Worm (Caenorhabditis elegans) whole organism, young adult: ENCODE measurements around the gene Y9C9A.8.
A peak's percentile ranks its signal among the peaks of the same experiment; 100 is the strongest.

ENCODE experiments used
- B0035.1 ChIP-seq: sonication (generic microtip); optimal IDR thresholded peaks from 2 replicates; lab custom pipeline; 2016; ENCODE audit warnings: missing genetic modification characterization, mild to moderate bottlenecking, missing compliant biosample characterization, missing genotype, missing genetic modification reagents
- C06A6.2 ChIP-seq: fragments of 200-800 bp; sonication (Bioruptor generic); conservative IDR thresholded peaks from 2 replicates; pipeline ENCODE4 v1.3.6; 2022; ENCODE audit warnings: missing genetic modification characterization, missing compliant biosample characterization
- F22D6.2 ChIP-seq: sonication (generic microtip); optimal IDR thresholded peaks from 2 replicates; lab custom pipeline; 2016; ENCODE audit warnings: mild to moderate bottlenecking, missing genetic modification characterization, missing compliant biosample characterization
- F33H1.4 ChIP-seq: fragments of 200-800 bp; sonication (Bioruptor generic); IDR thresholded peaks from 2 replicates; pipeline ENCODE4 v1.3.6; 2022; ENCODE audit warnings: missing genetic modification reagents, missing genetic modification characterization, missing compliant biosample characterization
- F39B2.1 ChIP-seq: fragments of 200-800 bp; sonication (Bioruptor generic); IDR thresholded peaks from 2 replicates; pipeline ENCODE4 v1.3.6; 2022; ENCODE audit warnings: missing genetic modification reagents, missing genetic modification characterization, missing compliant biosample characterization
- F52B5.7 ChIP-seq: sonication (generic microtip); optimal IDR thresholded peaks from 2 replicates; lab custom pipeline; 2016; ENCODE audit warnings: mild to moderate bottlenecking, missing genetic modification characterization, missing compliant biosample characterization
- K11D2.4 ChIP-seq: fragments of 200-800 bp; sonication (Bioruptor generic); IDR thresholded peaks from 2 replicates; pipeline ENCODE4 v1.3.6; 2022; ENCODE audit warnings: missing genetic modification reagents, missing genetic modification characterization, missing compliant biosample characterization
- T07F8.4 ChIP-seq: sonication (generic microtip); optimal IDR thresholded peaks from 2 replicates; lab custom pipeline; 2016; ENCODE audit warnings: mild to moderate bottlenecking, missing genetic modification characterization, moderate library complexity, missing compliant biosample characterization
- Y53F4B.3 ChIP-seq: fragments of 200-800 bp; sonication (Bioruptor generic); IDR thresholded peaks from 2 replicates; pipeline ENCODE4 v1.3.6; 2022; ENCODE audit warnings: missing genetic modification reagents, missing genetic modification characterization, missing compliant biosample characterization
- Y67H2A.10 ChIP-seq: fragments of 200-800 bp; sonication (Bioruptor generic); conservative IDR thresholded peaks from 2 replicates; pipeline ENCODE4 v1.3.6; 2022; ENCODE audit warnings: missing genetic modification reagents, missing genetic modification characterization, missing compliant biosample characterization
- akir-1 ChIP-seq: fragments of 200-800 bp; sonication (Bioruptor generic); optimal IDR thresholded peaks from 2 replicates; lab custom pipeline; 2018; ENCODE audit warnings: mild to moderate bottlenecking, missing genetic modification characterization, moderate library complexity, missing compliant biosample characterization
- athp-1 ChIP-seq: sonication (generic microtip); optimal IDR thresholded peaks from 2 replicates; lab custom pipeline; 2017; ENCODE audit warnings: mild to moderate bottlenecking, missing genetic modification characterization, missing compliant biosample characterization
- attf-6 ChIP-seq: fragments of 200-800 bp; sonication (Bioruptor generic); IDR thresholded peaks from 2 replicates; pipeline ENCODE4 v1.3.6; 2022; ENCODE audit warnings: missing genetic modification reagents, missing genetic modification characterization, missing compliant biosample characterization
- bed-2 ChIP-seq: fragments of 200-800 bp; sonication (Bioruptor generic); IDR thresholded peaks from 2 replicates; pipeline ENCODE4 v1.3.6; 2022; ENCODE audit warnings: missing genetic modification reagents, missing genetic modification characterization, missing compliant biosample characterization
- ceh-100 ChIP-seq: fragments of 200-800 bp; sonication (Bioruptor generic); IDR thresholded peaks from 2 replicates; pipeline ENCODE4 v1.3.6; 2022; ENCODE audit warnings: missing genetic modification reagents, missing genetic modification characterization, missing compliant biosample characterization
- ceh-40 ChIP-seq: fragments of 200-800 bp; sonication (Bioruptor generic); IDR thresholded peaks from 2 replicates; pipeline ENCODE4 v1.3.6; 2022; ENCODE audit warnings: missing genetic modification characterization, missing compliant biosample characterization
- ceh-79 ChIP-seq: sonication (generic microtip); optimal IDR thresholded peaks from 2 replicates; lab custom pipeline; 2017; ENCODE audit warnings: mild to moderate bottlenecking, missing genetic modification characterization, missing compliant biosample characterization
- die-1 ChIP-seq: sonication (generic microtip); optimal IDR thresholded peaks from 2 replicates; lab custom pipeline; 2016; ENCODE audit warnings: missing genotype, mild to moderate bottlenecking, missing genetic modification characterization, missing compliant biosample characterization
- dpff-1 ChIP-seq: sonication (generic microtip); optimal IDR thresholded peaks from 2 replicates; lab custom pipeline; 2017; ENCODE audit warnings: mild to moderate bottlenecking, missing genetic modification characterization, missing compliant biosample characterization
- dpl-1 ChIP-seq: fragments of 150-350 bp; optimal IDR thresholded peaks from 2 replicates; lab custom pipeline; 2014; ENCODE audit warnings: missing biosample characterization, missing genetic modification reagents, missing genetic modification characterization
- ekl-4 ChIP-seq: fragments of 200-800 bp; sonication (Bioruptor generic); IDR thresholded peaks from 2 replicates; pipeline ENCODE4 v1.3.6; 2022; ENCODE audit warnings: missing genetic modification reagents, missing genetic modification characterization, missing compliant biosample characterization
- ets-4 ChIP-seq: fragments of 200-800 bp; sonication (Bioruptor generic); optimal IDR thresholded peaks from 2 replicates; lab custom pipeline; 2018; ENCODE audit warnings: mild to moderate bottlenecking, missing genetic modification characterization, missing compliant biosample characterization
- fkh-3 ChIP-seq: sonication (generic microtip); optimal IDR thresholded peaks from 2 replicates; lab custom pipeline; 2016; ENCODE audit warnings: mild to moderate bottlenecking, missing genetic modification characterization, missing compliant biosample characterization
- hmg-20 ChIP-seq: fragments of 200-800 bp; sonication (Bioruptor generic); IDR thresholded peaks from 2 replicates; pipeline ENCODE4 v1.3.6; 2022; ENCODE audit warnings: missing genetic modification reagents, missing genetic modification characterization, missing compliant biosample characterization
- hsf-1 ChIP-seq: fragments of 200-800 bp; sonication (Bioruptor generic); IDR thresholded peaks from 2 replicates; pipeline ENCODE4 v1.3.6; 2022; ENCODE audit warnings: missing genetic modification reagents, missing genetic modification characterization, missing compliant biosample characterization
- let-526 ChIP-seq: fragments of 200-800 bp; sonication (Bioruptor generic); IDR thresholded peaks from 2 replicates; pipeline ENCODE4 v1.3.6; 2022; ENCODE audit warnings: missing genetic modification reagents, missing genetic modification characterization, missing compliant biosample characterization
- let-607 ChIP-seq, 2 experiments: fragments of 200-800 bp in 1 of 2; sonication (Bioruptor generic) in 1 of 2; sonication (generic microtip) in 1 of 2; optimal IDR thresholded peaks; 2 replicates each; lab custom pipeline; 2016 to 2018; ENCODE audit warnings: mild to moderate bottlenecking in 2 of 2, missing compliant biosample characterization in 2 of 2, missing genetic modification characterization in 2 of 2, moderate library complexity in 2 of 2, missing genotype in 1 of 2
- lin-54 ChIP-seq: fragments of 200-800 bp; sonication (Bioruptor generic); optimal IDR thresholded peaks from 2 replicates; lab custom pipeline; 2018; ENCODE audit warnings: mild to moderate bottlenecking, missing genetic modification characterization, missing compliant biosample characterization
- mes-4 ChIP-seq: sonication (generic microtip); optimal IDR thresholded peaks from 2 replicates; lab custom pipeline; 2016; ENCODE audit warnings: missing genotype, missing genetic modification characterization, missing compliant biosample characterization
- mxl-1 ChIP-seq: sonication (generic microtip); optimal IDR thresholded peaks from 2 replicates; lab custom pipeline; 2016; ENCODE audit warnings: missing genetic modification characterization, missing compliant biosample characterization
- nfya-2 ChIP-seq: fragments of 200-800 bp; sonication (Bioruptor generic); IDR thresholded peaks from 2 replicates; pipeline ENCODE4 v1.3.6; 2022; ENCODE audit warnings: missing genetic modification reagents, missing genetic modification characterization, missing compliant biosample characterization
- nhr-179 ChIP-seq: sonication (generic microtip); optimal IDR thresholded peaks from 2 replicates; lab custom pipeline; 2016; ENCODE audit warnings: mild to moderate bottlenecking, missing genetic modification characterization, missing compliant biosample characterization
- pbrm-1 ChIP-seq: fragments of 200-800 bp; sonication (Bioruptor generic); IDR thresholded peaks from 2 replicates; pipeline ENCODE4 v1.3.6; 2022; ENCODE audit warnings: missing genetic modification reagents, missing genetic modification characterization, missing compliant biosample characterization
- pha-4 ChIP-seq: fragments of 150-350 bp; sonication (generic microtip); optimal IDR thresholded peaks from 2 replicates; lab custom pipeline; 2014; ENCODE audit warnings: missing biosample characterization, missing genetic modification reagents, missing genetic modification characterization
- sea-2 ChIP-seq: fragments of 200-800 bp; sonication (Bioruptor generic); IDR thresholded peaks from 2 replicates; pipeline ENCODE4 v1.3.6; 2022; ENCODE audit warnings: missing genetic modification characterization, missing compliant biosample characterization
- snpc-1.3 ChIP-seq: sonication (generic microtip); optimal IDR thresholded peaks from 2 replicates; lab custom pipeline; 2017; ENCODE audit warnings: missing genetic modification characterization, mild to moderate bottlenecking, missing compliant biosample characterization, antibody characterized with exemption, moderate library complexity, missing genotype, missing genetic modification reagents; ENCODE audit not compliant: insufficient read depth
- snpc-4 ChIP-seq, 5 experiments: fragments of 150-350 bp in 1 of 5; sonication (generic microtip) in 4 of 5; optimal IDR thresholded peaks; 2 replicates each; lab custom pipeline; 2014 to 2018; ENCODE audit warnings: missing genetic modification characterization in 5 of 5, missing biosample characterization in 3 of 5, antibody characterized with exemption in 2 of 5, mild to moderate bottlenecking in 2 of 5, missing compliant biosample characterization in 2 of 5, missing genotype in 2 of 5, moderate library complexity in 2 of 5, missing genetic modification reagents in 1 of 5
- tlf-1 ChIP-seq: fragments of 200-800 bp; sonication (Bioruptor generic); optimal IDR thresholded peaks from 2 replicates; lab custom pipeline; 2018; ENCODE audit warnings: mild to moderate bottlenecking, missing genetic modification characterization, missing compliant biosample characterization
- xnd-1 ChIP-seq: sonication (generic microtip); optimal IDR thresholded peaks from 2 replicates; lab custom pipeline; 2016; ENCODE audit warnings: missing genotype, missing genetic modification reagents, missing genetic modification characterization, missing compliant biosample characterization
- ztf-25 ChIP-seq: fragments of 200-800 bp; sonication (Bioruptor generic); IDR thresholded peaks from 2 replicates; pipeline ENCODE4 v1.3.6; 2022; ENCODE audit warnings: missing genetic modification reagents, missing genetic modification characterization, missing compliant biosample characterization

The Y9C9A.8 gene

DNA sequence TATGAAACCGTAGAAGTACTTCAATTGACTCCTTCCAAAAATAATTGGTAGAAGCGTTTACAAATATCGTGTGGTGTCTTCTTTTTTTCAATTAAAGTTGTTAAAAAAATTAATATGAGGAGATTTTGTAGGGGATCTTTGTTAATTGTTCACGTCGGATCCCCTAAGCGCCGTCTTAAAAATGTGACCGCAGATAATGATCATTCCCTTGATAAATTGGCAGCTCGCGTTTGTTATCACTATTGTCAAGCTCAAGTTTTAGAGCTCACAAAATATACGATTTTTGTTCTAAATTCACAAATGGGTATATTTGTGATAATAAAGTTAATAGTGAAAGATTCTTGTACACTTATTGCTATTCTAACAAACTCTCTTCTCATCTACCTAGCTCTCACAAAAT, 21.1 kb upstream of the Y9C9A.8 start, which contains the start of gene str-159:
Gene str-159 (plus strand): TSS at position 301 of the 400 bp plus-strand sequence.
- no peak for TF ChIP-seq F33H1.4
- TF ChIP-seq fkh-3 (tag; lab: Kevin White, UChicago) = no peak
- no peak for TF ChIP-seq nhr-179 (tag; lab: Kevin White, UChicago)
- no peak for TF ChIP-seq sea-2 (GFP tag; lab: Robert Waterston, UW)
- TF ChIP-seq pbrm-1 (GFP tag; lab: Robert Waterston, UW) = no peak
- TF ChIP-seq mes-4 = no peak
- no peak for TF ChIP-seq pha-4
- TF ChIP-seq attf-6 (GFP tag; lab: Robert Waterston, UW) = no peak
- no peak for TF ChIP-seq B0035.1 (tag; lab: Kevin White, UChicago)
- no peak for TF ChIP-seq ceh-79
- no peak for TF ChIP-seq bed-2 (GFP tag; lab: Robert Waterston, UW)
- TF ChIP-seq snpc-4 (GFP tag; optimal IDR thresholded peaks at IDR 0.05; lab: Kevin White, UChicago) = no peak
- TF ChIP-seq snpc-4 (tag; optimal IDR thresholded peaks at IDR 0.05; lab: Kevin White, UChicago) = no peak
- TF ChIP-seq ztf-25 (GFP tag; lab: Robert Waterston, UW) = no peak
- no peak for TF ChIP-seq tlf-1
- TF ChIP-seq akir-1 (GFP tag; lab: Kevin White, UChicago) = no peak
- TF ChIP-seq lin-54 (GFP tag; lab: Kevin White, UChicago) = no peak
- no peak for TF ChIP-seq F22D6.2 (tag; lab: Kevin White, UChicago)
- TF ChIP-seq snpc-1.3 (tag; lab: Kevin White, UChicago) = no peak
- no peak for TF ChIP-seq dpff-1 (tag; lab: Kevin White, UChicago)
- TF ChIP-seq, all 124 proteins: peak for 0

DNA sequence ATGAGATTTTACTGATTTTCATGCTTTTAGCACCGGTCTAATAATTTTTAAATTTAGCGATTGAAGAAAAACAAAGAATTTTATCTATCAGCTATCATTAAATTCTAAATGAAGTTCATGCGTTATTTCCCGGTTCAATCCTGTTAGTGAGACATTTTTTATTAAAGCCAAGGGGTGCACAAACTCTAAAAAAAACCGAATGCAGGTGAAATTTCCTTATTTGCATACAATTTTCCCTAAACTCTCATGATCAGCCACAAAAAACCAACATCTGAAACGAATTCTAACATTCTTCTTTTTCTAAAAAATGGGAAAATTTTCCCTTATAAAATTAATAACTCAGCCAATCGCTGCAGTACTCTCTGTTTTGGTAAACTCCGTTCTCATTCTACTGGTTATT, 17.1 kb upstream of the Y9C9A.8 start, which contains the start of gene str-156:
Gene str-156 (plus strand): TSS at position 301 of the 400 bp plus-strand sequence.
- TF ChIP-seq F39B2.1 (GFP tag; lab: Robert Waterston, UW) (no peak), ceh-40 (GFP tag; lab: Robert Waterston, UW) (no peak)

DNA sequence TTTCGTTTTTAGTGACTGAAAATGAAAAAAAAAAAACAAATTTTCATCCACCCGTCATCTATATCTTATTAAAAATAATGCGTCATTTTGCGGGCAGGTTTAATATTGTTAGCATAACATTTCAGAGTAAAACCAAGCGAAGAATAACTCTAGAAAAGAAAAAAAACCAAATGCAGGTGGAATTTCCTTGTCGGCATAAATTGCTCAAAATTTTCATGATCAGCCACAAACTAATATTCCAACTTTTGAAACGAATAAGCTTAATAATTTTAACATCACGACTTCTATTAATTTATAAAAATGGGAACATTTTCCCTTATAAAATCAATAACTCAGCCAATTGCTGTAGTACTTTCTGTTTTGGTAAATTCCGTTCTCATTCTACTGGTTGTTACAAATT, 14.5 kb upstream of the Y9C9A.8 start, which contains the start of gene str-155:
Gene str-155 (plus strand): TSS at position 301 of the 400 bp plus-strand sequence.
- TF ChIP-seq K11D2.4 = no peak
- no peak for TF ChIP-seq T07F8.4
- no peak for TF ChIP-seq C06A6.2 (GFP tag; lab: Robert Waterston, UW)

DNA sequence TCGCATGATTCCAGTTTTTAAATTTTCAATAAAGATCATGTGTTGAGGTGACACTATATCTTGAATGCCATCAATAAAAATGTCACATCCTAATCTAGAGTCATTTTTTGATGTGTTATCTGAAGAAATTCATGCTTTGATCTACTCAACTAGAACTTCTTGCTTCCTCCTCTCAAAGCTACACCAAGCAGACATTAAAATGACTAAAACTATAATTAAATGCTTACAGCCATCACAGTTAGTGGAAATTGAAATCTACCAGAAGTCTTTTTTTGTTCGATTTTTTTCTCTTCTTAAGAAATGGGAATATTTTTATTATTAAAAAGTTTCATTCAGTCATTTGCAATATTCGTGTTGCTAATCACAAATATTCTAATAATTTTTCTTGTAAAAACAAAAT, 12.4 kb upstream of the Y9C9A.8 start, which contains the start of gene str-158:
Gene str-158 (plus strand): TSS at position 301 of the 400 bp plus-strand sequence.
- TF ChIP-seq let-607 (tag; optimal IDR thresholded peaks at IDR 0.05; lab: Kevin White, UChicago) (no peak), xnd-1 (tag; lab: Kevin White, UChicago) (no peak)
- TF ChIP-seq, all 124 proteins: peak for 0

DNA sequence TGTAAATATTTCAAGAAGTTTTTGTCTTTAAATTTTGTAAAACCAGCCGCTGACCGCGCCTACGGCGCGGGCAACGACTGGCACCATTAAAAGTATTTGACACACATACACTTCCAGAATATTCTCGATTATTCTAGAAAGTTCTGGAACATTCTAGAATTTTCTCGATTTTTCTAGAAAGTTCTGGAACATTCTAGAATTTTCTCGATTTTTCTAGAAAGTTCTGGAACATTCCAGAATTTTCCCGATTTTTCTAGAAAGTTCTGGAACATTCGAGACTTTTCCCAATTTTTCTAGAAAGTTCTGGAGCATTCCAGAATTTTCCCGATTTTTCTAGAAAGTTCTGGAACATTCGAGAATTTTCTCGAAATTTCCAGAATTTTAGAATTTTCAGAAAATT, 9.6 kb upstream of the Y9C9A.8 start:
- TF ChIP-seq hsf-1 (GFP tag; lab: Robert Waterston, UW) = peak; percentile 97
- TF ChIP-seq ceh-40 (GFP tag; lab: Robert Waterston, UW) = peak; percentile 85; the same call in 1 of the 2 replicates

DNA sequence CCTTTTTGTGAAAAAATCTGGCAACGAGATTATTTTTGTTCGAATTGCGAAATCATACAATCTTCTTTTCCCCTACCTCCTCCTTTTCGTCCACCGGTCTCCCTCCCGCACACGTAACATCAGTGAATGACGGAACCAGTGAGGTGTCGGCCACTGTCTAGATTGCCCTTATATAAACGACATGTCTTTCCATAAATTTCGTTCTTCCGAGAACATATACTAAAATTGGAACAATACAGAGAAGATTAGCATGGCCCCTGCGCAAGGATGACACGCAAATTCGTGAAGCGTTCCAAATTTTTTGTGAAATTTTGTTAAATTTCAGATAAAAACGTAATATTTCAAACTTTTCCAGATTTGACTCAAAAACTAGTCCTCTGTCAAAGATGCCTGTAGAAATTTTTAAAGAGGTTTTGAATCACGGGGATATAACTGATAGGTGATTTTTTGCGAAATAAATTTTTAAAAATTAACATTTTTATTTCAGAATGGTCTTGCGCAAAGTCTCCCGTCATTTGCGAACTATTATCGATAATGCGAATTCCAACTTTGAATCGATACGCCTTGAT, 693 bp downstream of the Y9C9A.8 start:
- TF ChIP-seq ets-4 (GFP tag; lab: Kevin White, UChicago) (no peak), die-1 (peak; percentile 73), mxl-1 (peak; percentile 30), ekl-4 (no peak; the same call in 1 of the 2 replicates), Y67H2A.10 (GFP tag; lab: Robert Waterston, UW) (no peak), hmg-20 (GFP tag; lab: Robert Waterston, UW) (peak; percentile 73), Y53F4B.3 (GFP tag; lab: Robert Waterston, UW) (no peak), ceh-100 (GFP tag; lab: Robert Waterston, UW) (peak; percentile 46; the same call in 1 of the 2 replicates), let-526 (no peak), athp-1 (tag; lab: Kevin White, UChicago) (no peak), F52B5.7 (no peak), snpc-4 (GFP tag; optimal IDR thresholded peaks at IDR 0.05; lab: Kevin White, UChicago) (peak; percentile 91), snpc-4 (tag; optimal IDR thresholded peaks at IDR 0.05; lab: Kevin White, UChicago) (peak; percentile 95 to 99 (median 98)), dpl-1 (GFP tag; lab: Kevin White, UChicago) (no peak), nfya-2 (GFP tag; lab: Robert Waterston, UW) (no peak)
